Fruit fly (Drosophila melanogaster) whole organism: ENCODE results near the gene CG33702.

Experiments used
- CG8478 ChIP-seq: fragments of >200 bp; optimal IDR thresholded peaks from 2 replicates; lab custom pipeline; 2018; ENCODE audit warnings: inconsistent platforms
- EcR ChIP-seq, 2 experiments: fragments of >200 bp; optimal IDR thresholded peaks; 2 replicates each; lab custom pipeline; 2017; ENCODE audit warnings: missing biosample characterization in 2 of 2, missing genetic modification characterization in 2 of 2, missing genetic modification reagents in 2 of 2
- pan ChIP-seq: fragments of >200 bp; optimal IDR thresholded peaks from 2 replicates; lab custom pipeline; 2017

- no peak for TF ChIP-seq pan (lab: Kevin White, UChicago)
- TF ChIP-seq CG8478 (lab: Kevin White, UChicago) = no peak
- TF ChIP-seq EcR (GFP tag; optimal IDR thresholded peaks at IDR 0.05; lab: Kevin White, UChicago) = no peak
These were observed 41.9 kb downstream of the CG33702 start for dm6 chr3L:9471151-9471903.
